Worm (Caenorhabditis elegans) whole organism, late embryonic: ENCODE measurements around the gene F58F9.3.

Experiments
- ahr-1 ChIP-seq: sonication (generic microtip); optimal IDR thresholded peaks from 2 replicates; lab custom pipeline; 2016; ENCODE audit warnings: missing genetic modification characterization, missing compliant biosample characterization
- ceh-2 ChIP-seq: sonication (generic microtip); optimal IDR thresholded peaks from 2 replicates; lab custom pipeline; 2016; ENCODE audit warnings: missing genotype, missing genetic modification characterization, missing compliant biosample characterization
- ceh-31 ChIP-seq: sonication (generic microtip); optimal IDR thresholded peaks from 2 replicates; lab custom pipeline; 2016; ENCODE audit warnings: missing genetic modification characterization, missing compliant biosample characterization
- ceh-34 ChIP-seq: sonication (generic microtip); optimal IDR thresholded peaks from 2 replicates; lab custom pipeline; 2016; ENCODE audit warnings: mild to moderate bottlenecking, missing genetic modification characterization, missing compliant biosample characterization
- elt-2 ChIP-seq: sonication (generic microtip); optimal IDR thresholded peaks from 2 replicates; lab custom pipeline; 2016; ENCODE audit warnings: missing genetic modification reagents, missing genetic modification characterization, missing compliant biosample characterization
- hlh-30 ChIP-seq: sonication (generic microtip); optimal IDR thresholded peaks from 2 replicates; lab custom pipeline; 2017; ENCODE audit warnings: antibody characterized with exemption, missing genetic modification characterization, missing compliant biosample characterization; ENCODE audit not compliant: insufficient read depth
- lim-6 ChIP-seq: sonication (generic microtip); optimal IDR thresholded peaks from 2 replicates; lab custom pipeline; 2016; ENCODE audit warnings: missing genetic modification characterization, missing compliant biosample characterization
- ref-2 ChIP-seq: sonication (generic microtip); optimal IDR thresholded peaks from 2 replicates; lab custom pipeline; 2016; ENCODE audit warnings: missing genetic modification characterization, missing compliant biosample characterization
- syd-9 ChIP-seq: sonication (generic microtip); optimal IDR thresholded peaks from 2 replicates; lab custom pipeline; 2016; ENCODE audit warnings: mild to moderate bottlenecking, missing genetic modification characterization, moderate library complexity, missing compliant biosample characterization
- tbx-7 ChIP-seq: sonication (generic microtip); optimal IDR thresholded peaks from 2 replicates; lab custom pipeline; 2016; ENCODE audit warnings: missing genotype, missing genetic modification characterization, missing compliant biosample characterization

F58F9.3 gene

DNA sequence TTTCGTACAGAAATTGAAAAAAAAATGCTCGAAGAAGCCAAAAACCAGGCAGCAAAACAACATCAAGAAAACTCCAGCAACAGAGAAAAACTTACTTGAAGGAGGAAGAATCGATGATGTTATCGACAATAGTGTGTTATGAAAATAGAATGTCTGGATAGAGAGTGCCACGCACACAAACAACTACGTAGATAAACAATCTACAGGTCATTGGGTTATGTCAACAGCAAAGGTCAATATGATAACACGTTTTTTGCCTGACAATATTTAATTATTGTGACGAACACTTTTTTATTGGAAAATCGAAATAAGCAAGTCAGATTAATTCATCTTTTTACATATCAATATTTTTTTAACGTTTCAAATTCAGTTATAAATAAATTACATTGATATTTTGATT is 46.4 kb downstream of the F58F9.3 start, which contains the start of gene sams-5:
Gene sams-5, minus strand, starts transcription at position 131 of the 400 bp plus-strand sequence.
- TF ChIP-seq ahr-1 (tag; lab: Kevin White, UChicago) (no peak), elt-2 (tag; lab: Kevin White, UChicago) (peak; percentile 58)
- TF ChIP-seq, all 69 proteins: peak for 1

ce11 chrIV:6282143-6282542 is 49.1 kb downstream of the F58F9.3 start, which contains the start of gene srv-32:
Gene srv-32, minus strand, starts transcription at chrIV:6282243.
- TF ChIP-seq lim-6 (tag; lab: Kevin White, UChicago) = no peak
- no peak for TF ChIP-seq ceh-31
- TF ChIP-seq ceh-34 (tag; lab: Kevin White, UChicago) = no peak

DNA sequence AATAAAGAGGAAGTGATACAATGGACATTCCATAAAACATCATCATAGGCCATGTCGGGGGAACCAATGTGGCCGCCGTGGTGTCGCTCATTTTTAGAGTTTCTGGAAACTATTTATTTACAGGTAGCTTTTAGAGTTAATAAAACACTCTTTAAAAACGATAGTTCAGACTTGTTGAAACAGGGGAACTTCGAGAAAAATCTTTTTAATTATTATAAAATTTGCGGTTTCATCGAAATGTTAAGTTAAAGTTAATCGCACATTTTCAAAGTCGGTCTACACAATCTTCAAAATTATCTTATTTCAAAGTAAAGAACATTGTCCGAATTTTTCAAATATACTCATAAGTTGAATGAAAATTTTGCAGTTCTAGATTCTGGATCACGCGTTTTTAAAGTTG is 51.2 kb downstream of the F58F9.3 start, which contains the start of gene ops-1:
Gene ops-1, minus strand, starts transcription at position 101 of the 400 bp plus-strand sequence.
- TF ChIP-seq elt-2 (tag; lab: Kevin White, UChicago) = no peak
- no peak for TF ChIP-seq hlh-30 (tag; lab: Kevin White, UChicago)
- TF ChIP-seq syd-9 = no peak
- TF ChIP-seq tbx-7 (tag; lab: Kevin White, UChicago) = no peak
- no peak for TF ChIP-seq ceh-2 (tag; lab: Kevin White, UChicago)
- no peak for TF ChIP-seq ref-2 (tag; lab: Kevin White, UChicago)
